Fruit fly (Drosophila melanogaster) whole organism, adult: ENCODE data around the gene CG10252.
A peak's percentile ranks its signal among the peaks of the same experiment; 100 is the strongest.

ENCODE experiments used
- CG11617 ChIP-seq: fragments of 200-800 bp; sonication (Bioruptor generic); optimal IDR thresholded peaks from 2 replicates; lab custom pipeline; 2017; ENCODE audit warnings: mild to moderate bottlenecking, missing biosample characterization, missing genetic modification reagents, missing genetic modification characterization
- CG12768 ChIP-seq: fragments of 200-800 bp; sonication (Bioruptor generic); optimal IDR thresholded peaks from 2 replicates; lab custom pipeline; 2017; ENCODE audit warnings: missing biosample characterization, missing genetic modification characterization, mild to moderate bottlenecking, moderate library complexity, missing genetic modification reagents
- CG14711 ChIP-seq: fragments of 200-800 bp; sonication (Bioruptor generic); optimal IDR thresholded peaks from 2 replicates; lab custom pipeline; 2018; ENCODE audit warnings: missing biosample characterization, mild to moderate bottlenecking, missing genetic modification characterization, moderate library complexity
- CG1620 ChIP-seq: fragments of 200-800 bp; sonication (Bioruptor generic); optimal IDR thresholded peaks from 2 replicates; lab custom pipeline; 2016; ENCODE audit warnings: missing biosample characterization, missing genetic modification characterization
- CG33017 ChIP-seq: fragments of 200-800 bp; sonication (Bioruptor generic); optimal IDR thresholded peaks from 2 replicates; lab custom pipeline; 2018; ENCODE audit warnings: missing biosample characterization, mild to moderate bottlenecking, missing genetic modification characterization, moderate library complexity
- CG5204 ChIP-seq: fragments of 200-800 bp; sonication (Bioruptor generic); optimal IDR thresholded peaks from 2 replicates; lab custom pipeline; 2016; ENCODE audit warnings: missing biosample characterization, missing genetic modification characterization
- CG7045 ChIP-seq: fragments of 200-800 bp; sonication (Bioruptor generic); optimal IDR thresholded peaks from 2 replicates; lab custom pipeline; 2017; ENCODE audit warnings: missing biosample characterization, mild to moderate bottlenecking, missing genetic modification characterization
- CG7101 ChIP-seq: fragments of 200-800 bp; sonication (Bioruptor generic); optimal IDR thresholded peaks from 2 replicates; lab custom pipeline; 2018; ENCODE audit warnings: missing biosample characterization, mild to moderate bottlenecking, missing genetic modification characterization, moderate library complexity
- Clk ChIP-seq: fragments of 200-800 bp; sonication (Bioruptor generic); optimal IDR thresholded peaks from 2 replicates; lab custom pipeline; 2017; ENCODE audit warnings: missing biosample characterization, missing genetic modification characterization
- Crg-1 ChIP-seq: fragments of 200-800 bp; sonication (Bioruptor generic); optimal IDR thresholded peaks from 2 replicates; lab custom pipeline; 2016; ENCODE audit warnings: missing biosample characterization, missing genetic modification characterization
- Hr96 ChIP-seq: fragments of 200-800 bp; sonication (Bioruptor generic); optimal IDR thresholded peaks from 2 replicates; lab custom pipeline; 2016; ENCODE audit warnings: missing biosample characterization, missing genetic modification characterization
- Mnt ChIP-seq: fragments of 200-800 bp; sonication (Bioruptor generic); optimal IDR thresholded peaks from 2 replicates; lab custom pipeline; 2016; ENCODE audit warnings: missing biosample characterization, mild to moderate bottlenecking, missing genetic modification characterization
- bab1 ChIP-seq: fragments of 200-800 bp; sonication (Bioruptor generic); optimal IDR thresholded peaks from 3 replicates; lab custom pipeline; 2019; ENCODE audit warnings: missing biosample characterization, mild to moderate bottlenecking, missing genetic modification characterization, moderate library complexity
- cic ChIP-seq: fragments of 200-800 bp; sonication (Bioruptor generic); optimal IDR thresholded peaks from 2 replicates; lab custom pipeline; 2017; ENCODE audit warnings: missing biosample characterization, mild to moderate bottlenecking, missing genetic modification characterization, moderate library complexity
- cnc ChIP-seq, 2 experiments: fragments of >200 bp; optimal IDR thresholded peaks; 2 replicates each; lab custom pipeline; 2017
- kay ChIP-seq: fragments of 200-800 bp; sonication (Bioruptor generic); peaks from one replicate; lab custom pipeline; 2016; ENCODE audit warnings: missing biosample characterization, missing genetic modification characterization, borderline replicate concordance
- ovo ChIP-seq: fragments of 200-800 bp; sonication (Bioruptor generic); optimal IDR thresholded peaks from 2 replicates; lab custom pipeline; 2016; ENCODE audit warnings: missing biosample characterization, missing genetic modification characterization
- pad ChIP-seq: fragments of 200-800 bp; sonication (Bioruptor generic); optimal IDR thresholded peaks from 3 replicates; lab custom pipeline; 2017; ENCODE audit warnings: missing biosample characterization, missing genetic modification characterization, mild to moderate bottlenecking, moderate library complexity, missing genetic modification reagents
- tj ChIP-seq: fragments of 200-800 bp; sonication (Bioruptor generic); optimal IDR thresholded peaks from 3 replicates; lab custom pipeline; 2017; ENCODE audit warnings: missing biosample characterization, mild to moderate bottlenecking, missing genetic modification characterization, moderate library complexity
- toe ChIP-seq: fragments of 200-800 bp; sonication (Bioruptor generic); optimal IDR thresholded peaks from 2 replicates; lab custom pipeline; 2016; ENCODE audit warnings: missing biosample characterization, missing genetic modification characterization

Gene CG10252

dm6 chr3R:23733771-23734170 is 37.7 kb upstream of the CG10252 start:
- no peak for TF ChIP-seq kay (GFP tag; lab: Kevin White, UChicago)
- TF ChIP-seq toe (GFP tag; lab: Kevin White, UChicago), result no peak
- no peak for TF ChIP-seq bab1 (GFP tag; lab: Kevin White, UChicago)
- TF ChIP-seq Hr96, result no peak
- TF ChIP-seq pad, result no peak
- TF ChIP-seq CG11617 (GFP tag; lab: Kevin White, UChicago), result no peak
- TF ChIP-seq cnc (optimal IDR thresholded peaks at IDR 0.05; lab: Kevin White, UChicago), result no peak
- TF ChIP-seq Mnt (GFP tag; lab: Kevin White, UChicago), result no peak
- no peak for TF ChIP-seq CG5204 (GFP tag; lab: Kevin White, UChicago)
- no peak for TF ChIP-seq CG1620
- no peak for TF ChIP-seq CG14711 (tag; lab: Kevin White, UChicago)
- no peak for TF ChIP-seq CG7101 (tag; lab: Kevin White, UChicago)
- TF ChIP-seq ovo (GFP tag; lab: Kevin White, UChicago), result no peak
- TF ChIP-seq CG33017 (tag; lab: Kevin White, UChicago), result no peak
- TF ChIP-seq Clk (GFP tag; lab: Kevin White, UChicago), result no peak
- TF ChIP-seq CG7045 (GFP tag; lab: Kevin White, UChicago), result no peak
- TF ChIP-seq Crg-1, result no peak
- TF ChIP-seq CG12768 (GFP tag; lab: Kevin White, UChicago), result no peak

dm6 chr3R:23732990-23733512 is 37.0 kb upstream of the CG10252 start, which contains the start of the genes Hmgcr and Rpn9:
TSS of gene Hmgcr (plus strand) at chr3R:23733324.
TSS of gene Rpn9 (minus strand) at chr3R:23733462.
- TF ChIP-seq kay (GFP tag; lab: Kevin White, UChicago) (peak; percentile 99), tj (peak; percentile 29), bab1 (GFP tag; lab: Kevin White, UChicago) (peak; percentile 68), CG7101 (tag; lab: Kevin White, UChicago) (no peak), Mnt (GFP tag; lab: Kevin White, UChicago) (peak; percentile 28), CG5204 (GFP tag; lab: Kevin White, UChicago) (no peak), CG11617 (GFP tag; lab: Kevin White, UChicago) (peak; percentile 29), Crg-1 (peak; percentile 46), CG1620 (no peak), CG14711 (tag; lab: Kevin White, UChicago) (peak; percentile 3), cic (peak; percentile 24), CG33017 (tag; lab: Kevin White, UChicago) (peak; percentile 38)

dm6 chr3R:23732533-23732932 is 36.5 kb upstream of the CG10252 start:
- TF ChIP-seq CG14711 (tag; lab: Kevin White, UChicago) (no peak), cnc (optimal IDR thresholded peaks at IDR 0.05; lab: Kevin White, UChicago) (peak; percentile 83 to 97)

- no peak for TF ChIP-seq bab1 (GFP tag; lab: Kevin White, UChicago)
- TF ChIP-seq toe (GFP tag; lab: Kevin White, UChicago), result no peak
- TF ChIP-seq kay (GFP tag; lab: Kevin White, UChicago), result no peak
- TF ChIP-seq CG5204 (GFP tag; lab: Kevin White, UChicago), result no peak
- TF ChIP-seq cnc (optimal IDR thresholded peaks at IDR 0.05; lab: Kevin White, UChicago), result no peak
- TF ChIP-seq CG7101 (tag; lab: Kevin White, UChicago), result no peak
- TF ChIP-seq CG33017 (tag; lab: Kevin White, UChicago), result no peak
- TF ChIP-seq tj, result no peak
- no peak for TF ChIP-seq ovo (GFP tag; lab: Kevin White, UChicago)
- no peak for TF ChIP-seq pad
- TF ChIP-seq CG14711 (tag; lab: Kevin White, UChicago), result no peak
- TF ChIP-seq CG12768 (GFP tag; lab: Kevin White, UChicago), result no peak
- no peak for TF ChIP-seq CG7045 (GFP tag; lab: Kevin White, UChicago)
Observed at dm6 chr3R:23730472-23730801, 34.4 kb upstream of the CG10252 start.

- TF ChIP-seq cic (peak; percentile 82), CG11617 (GFP tag; lab: Kevin White, UChicago) (peak; percentile 13), kay (GFP tag; lab: Kevin White, UChicago) (peak; percentile 18), CG7101 (tag; lab: Kevin White, UChicago) (no peak), pad (peak; percentile 12), tj (peak; percentile 28), toe (GFP tag; lab: Kevin White, UChicago) (no peak), CG1620 (no peak), CG7045 (GFP tag; lab: Kevin White, UChicago) (peak; percentile 10), Crg-1 (no peak), bab1 (GFP tag; lab: Kevin White, UChicago) (peak; percentile 33), cnc (optimal IDR thresholded peaks at IDR 0.05; lab: Kevin White, UChicago) (no peak), Mnt (GFP tag; lab: Kevin White, UChicago) (peak; percentile 5), CG12768 (GFP tag; lab: Kevin White, UChicago) (peak; percentile 87), CG14711 (tag; lab: Kevin White, UChicago) (no peak), CG33017 (tag; lab: Kevin White, UChicago) (peak; percentile 36)
Observed at dm6 chr3R:23729632-23730471, 33.8 kb upstream of the CG10252 start.

dm6 chr3R:23729066-23729465 is 33.0 kb upstream of the CG10252 start:
- TF ChIP-seq CG7045 (GFP tag; lab: Kevin White, UChicago) (peak; percentile 74), tj (no peak), cnc (optimal IDR thresholded peaks at IDR 0.05; lab: Kevin White, UChicago) (no peak), bab1 (GFP tag; lab: Kevin White, UChicago) (no peak), pad (peak; percentile 42), kay (GFP tag; lab: Kevin White, UChicago) (peak; percentile 57), Hr96 (no peak), CG1620 (no peak), Crg-1 (peak; percentile 77), ovo (GFP tag; lab: Kevin White, UChicago) (peak; percentile 65), CG7101 (tag; lab: Kevin White, UChicago) (peak; percentile 71), Mnt (GFP tag; lab: Kevin White, UChicago) (peak; percentile 61), toe (GFP tag; lab: Kevin White, UChicago) (peak; percentile 7), CG14711 (tag; lab: Kevin White, UChicago) (peak; percentile 37), CG11617 (GFP tag; lab: Kevin White, UChicago) (peak; percentile 37), CG33017 (tag; lab: Kevin White, UChicago) (peak; percentile 82), cic (peak; percentile 91), CG5204 (GFP tag; lab: Kevin White, UChicago) (no peak), Clk (GFP tag; lab: Kevin White, UChicago) (peak; percentile 23), CG12768 (GFP tag; lab: Kevin White, UChicago) (peak; percentile 77)
